Worm (Caenorhabditis elegans): Measurements from ENCODE around the gene K08C7.4.

DNA sequence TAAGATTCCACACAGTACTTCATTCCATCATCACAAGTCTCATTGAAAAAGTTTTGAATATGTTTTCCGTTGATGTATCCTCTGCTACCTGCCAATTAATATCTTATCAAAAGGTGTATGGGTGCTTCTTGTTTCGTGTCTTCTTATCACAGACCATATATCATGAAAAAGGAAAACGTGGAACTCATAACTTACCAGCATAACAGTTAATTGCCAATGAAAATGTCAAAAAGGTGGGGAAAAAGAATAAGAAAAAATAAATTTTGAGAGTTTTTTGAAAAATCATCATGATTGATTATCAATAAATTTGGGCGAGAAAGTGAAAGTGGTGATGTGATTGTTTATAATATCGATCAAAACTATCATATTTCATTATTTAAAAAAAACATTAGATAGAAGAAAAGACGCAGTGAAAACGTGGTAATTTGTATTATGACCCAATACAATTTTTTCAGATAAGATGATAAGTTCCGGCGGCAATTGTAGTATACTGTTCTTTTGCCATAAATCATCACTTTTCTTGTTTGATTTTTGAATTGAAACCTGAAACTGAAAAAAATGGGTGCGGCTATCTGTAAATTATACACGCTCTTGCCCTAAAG, 49.2 kb downstream of the K08C7.4 start, which contains the start of gene F56C4.4:
- TF ChIP-seq lin-35 (GFP tag; optimal IDR thresholded peaks at IDR 0.05) (no peak), blmp-1 (tag; optimal IDR thresholded peaks at IDR 0.05) (peak; percentile 31), egl-27 (tag; optimal IDR thresholded peaks at IDR 0.05) (no peak), nhr-85 (tag) (no peak), alr-1 (tag; optimal IDR thresholded peaks at IDR 0.05; ENCODE audit: borderline replicate concordance) (no peak)

Data from whole organism, L1 larva.